Worm (Caenorhabditis elegans) whole organism, dauer: Measurements from ENCODE around the gene F20C5.7.
"Not testable (repeated sequence)": the region's sequence is repeated elsewhere in the genome, so short reads cannot be mapped to it uniquely, and the experiment has no call there.

Experiments
- unc-62 ChIP-seq: sonication (generic microtip); optimal IDR thresholded peaks from 2 replicates; lab custom pipeline; 2017; ENCODE audit warnings: missing biosample characterization, missing genetic modification reagents, missing genetic modification characterization

The F20C5.7 gene

DNA sequence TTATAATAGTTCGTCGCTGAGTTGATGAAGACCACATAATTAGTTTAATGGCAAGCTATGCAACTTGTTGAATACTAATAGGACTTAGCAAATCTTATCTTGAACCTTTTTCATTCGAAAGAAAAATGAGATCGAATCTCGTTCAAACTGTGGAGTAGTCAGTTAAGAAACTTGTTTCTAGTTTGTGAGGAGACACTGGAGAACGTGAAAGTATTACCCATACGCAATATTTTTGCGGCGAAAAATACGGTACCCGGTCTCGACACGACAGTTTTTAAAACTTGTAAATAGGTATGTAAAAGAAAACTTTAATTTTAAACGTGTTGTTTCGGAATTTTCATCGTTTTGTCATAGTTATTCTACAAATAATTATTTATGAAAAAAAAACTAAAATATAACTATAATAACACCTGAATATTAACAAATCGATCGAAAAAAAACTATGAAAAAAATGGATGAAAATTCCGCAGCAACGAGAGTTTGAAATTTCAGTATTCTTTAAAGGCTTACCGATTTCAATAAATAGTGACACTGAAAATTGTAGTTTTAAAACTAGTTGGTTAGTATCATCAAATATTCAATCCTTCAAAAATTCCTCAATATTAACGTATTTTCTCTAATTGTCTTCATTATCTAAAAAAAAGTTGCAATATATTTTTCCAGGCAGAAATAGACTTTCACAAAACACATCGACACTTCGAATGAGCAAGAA, at the start of gene F20C5.7, which contains the start of gene parg-1:
F20C5.7 (minus strand) TSS at position 101 of the 712 bp plus-strand sequence.
parg-1 (plus strand) TSS at position 662 of the 712 bp plus-strand sequence.
- TF ChIP-seq unc-62, result no peak

DNA sequence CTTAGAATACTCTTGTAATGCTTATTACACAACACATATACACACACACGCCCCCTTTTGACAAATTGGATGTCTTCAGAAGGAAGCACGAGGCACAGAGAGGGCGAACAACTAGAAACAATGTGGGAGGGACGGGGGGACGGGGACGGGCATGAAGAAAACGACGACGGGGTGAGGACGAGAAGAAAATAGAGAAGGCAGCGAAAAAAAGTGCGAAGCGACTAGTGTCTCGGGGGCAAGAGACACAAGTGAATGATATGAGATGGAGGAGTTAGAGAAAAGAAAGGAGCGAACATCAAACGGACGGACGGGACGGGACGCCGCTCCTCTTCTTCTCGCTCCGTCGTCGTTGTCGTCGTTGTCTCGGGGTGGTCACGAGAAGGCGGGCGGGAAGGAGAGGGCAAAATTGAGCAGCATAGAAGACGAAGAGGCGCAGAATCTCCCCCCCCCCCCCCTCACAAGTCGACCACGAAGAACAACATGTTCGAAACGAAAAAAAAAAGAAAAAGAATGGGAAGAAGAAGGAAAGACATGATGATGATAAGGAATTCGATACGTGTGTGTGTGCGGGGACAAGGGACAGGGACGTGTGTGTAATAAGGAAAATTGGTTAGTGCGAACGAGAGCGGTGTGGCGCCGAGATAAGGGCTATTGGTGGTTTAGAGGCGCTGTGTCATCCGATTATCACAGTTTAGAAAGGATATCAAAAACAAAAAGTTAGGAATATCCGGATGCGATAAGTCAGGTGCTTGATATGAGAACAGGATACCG, 49.6 kb upstream of the F20C5.7 start:
- TF ChIP-seq unc-62, result no peak

DNA sequence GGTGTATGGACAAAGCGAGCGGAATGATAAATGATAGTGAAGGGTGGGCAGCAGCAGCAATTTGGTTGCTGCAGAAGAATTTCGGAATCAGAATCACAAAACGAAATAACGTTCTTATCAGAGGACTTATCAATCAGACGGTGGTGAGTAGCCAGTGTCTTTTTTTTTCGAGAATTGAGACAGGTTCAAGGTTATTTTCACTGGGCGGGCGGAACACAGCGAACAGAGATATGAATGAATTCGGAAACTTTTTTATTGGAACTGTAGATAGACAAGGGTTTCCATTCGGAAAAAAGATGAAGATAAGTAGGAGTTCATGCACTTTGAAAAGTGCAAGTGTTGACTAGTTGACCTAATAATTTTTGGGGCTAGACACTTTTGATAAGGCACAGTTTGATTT, 47.7 kb upstream of the F20C5.7 start:
- no peak for TF ChIP-seq unc-62

DNA sequence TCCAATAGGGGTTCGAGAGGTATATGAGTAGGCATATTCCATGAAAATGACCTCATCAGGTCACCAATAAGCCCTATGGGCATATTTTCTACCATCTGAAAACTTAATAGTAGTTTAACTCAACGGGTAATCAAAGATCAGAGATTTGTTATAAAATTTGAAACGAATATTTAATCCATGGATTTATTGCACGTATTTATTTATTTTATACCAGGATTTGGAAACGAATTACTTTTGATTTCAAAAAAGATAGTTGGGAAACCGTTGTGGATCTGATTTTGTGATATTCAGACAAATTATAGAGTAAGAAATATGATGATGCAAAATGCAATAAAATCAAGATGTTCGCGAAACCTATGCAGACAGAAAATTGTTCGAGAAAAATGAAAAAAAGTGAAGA, 47.3 kb upstream of the F20C5.7 start, which contains the start of gene C33D9.3:
C33D9.3 (minus strand) TSS at position 101 of the 400 bp plus-strand sequence.
- no peak for TF ChIP-seq unc-62

DNA sequence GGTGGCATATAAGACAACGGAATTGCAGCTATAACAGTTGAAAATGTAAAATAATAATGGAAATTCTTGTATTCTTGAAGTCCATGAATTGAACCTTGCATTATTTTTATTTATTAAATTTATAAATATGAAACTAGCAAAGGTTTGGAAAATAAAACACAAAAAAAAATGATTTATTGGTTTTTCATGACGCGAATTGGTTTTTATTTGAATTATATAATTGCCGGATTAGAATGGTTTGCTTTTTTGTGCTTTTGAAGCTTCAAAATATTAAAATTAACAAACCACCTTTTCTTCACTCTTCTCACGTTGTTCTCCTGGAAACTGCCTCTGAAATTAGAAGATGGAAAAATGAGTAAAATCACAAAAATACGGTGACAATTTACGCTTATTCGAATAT, 44.7 kb upstream of the F20C5.7 start, which contains the start of gene sru-35:
sru-35 (minus strand) TSS at position 101 of the 400 bp plus-strand sequence.
- TF ChIP-seq unc-62, result no peak

DNA sequence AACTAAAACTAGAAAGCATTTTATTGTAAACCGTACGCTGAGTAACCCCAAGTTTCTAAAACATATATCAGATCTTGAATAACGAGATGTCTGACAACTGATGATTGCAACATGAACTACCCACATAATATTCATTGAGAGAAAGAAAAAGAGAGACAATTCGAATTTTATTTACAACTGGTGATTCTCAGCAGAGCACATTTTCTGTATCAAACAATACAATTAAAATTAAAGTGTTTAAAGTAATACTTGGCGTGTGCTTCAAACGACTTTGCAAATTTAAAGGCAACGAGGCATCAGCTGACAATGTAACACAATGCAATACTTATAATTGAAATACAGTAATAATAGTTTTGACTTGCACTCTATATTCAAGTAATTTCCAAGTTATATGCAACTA, 42.6 kb upstream of the F20C5.7 start, which contains the start of gene C33D9.10:
C33D9.10 (minus strand) TSS at position 101 of the 400 bp plus-strand sequence.
- TF ChIP-seq unc-62, result not testable (repeated sequence)

DNA sequence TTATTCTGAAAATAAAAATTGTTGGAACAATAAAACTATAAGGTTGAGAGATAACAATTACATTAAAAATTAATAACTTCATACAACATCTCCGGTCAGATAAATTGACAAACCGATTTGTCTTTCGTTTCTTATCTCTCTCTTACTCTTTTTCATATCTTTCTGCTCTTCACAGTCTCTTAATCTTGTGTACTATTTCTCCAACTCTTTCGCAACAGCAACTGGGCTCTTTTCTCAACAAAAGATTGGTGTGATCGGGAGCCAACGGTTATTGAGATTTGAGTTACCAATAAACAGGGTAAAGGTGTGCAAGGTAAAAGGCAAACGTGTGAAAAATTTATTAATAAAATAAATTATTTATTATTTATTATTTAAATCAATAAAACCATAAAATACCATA, 41.2 kb upstream of the F20C5.7 start, which contains the start of gene C33D9.8:
C33D9.8 (minus strand) TSS at position 99 of the 400 bp plus-strand sequence.
- TF ChIP-seq unc-62, result no peak

DNA sequence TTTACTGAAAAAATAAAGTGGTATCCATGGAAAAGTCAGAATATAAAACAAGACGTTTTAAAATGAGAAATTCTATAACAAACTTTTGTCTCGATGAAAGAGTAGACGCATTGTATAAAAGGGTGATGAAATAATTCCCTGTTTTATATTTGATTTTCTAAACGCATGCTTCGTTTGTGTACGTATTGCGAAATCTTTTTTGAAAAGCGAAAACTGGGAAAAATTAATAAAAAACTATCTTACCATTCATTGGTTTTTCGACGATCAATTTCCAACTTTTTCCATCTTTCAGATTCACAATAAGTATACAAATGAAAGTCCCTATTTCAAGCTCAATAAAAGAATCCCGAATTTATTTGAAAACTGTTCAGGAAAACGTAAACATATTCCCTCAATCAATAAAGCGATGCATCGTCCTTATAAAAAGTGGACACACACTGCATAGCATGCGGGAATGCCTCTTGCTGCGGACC, 39.4 kb upstream of the F20C5.7 start, which contains the start of gene C33D9.13:
C33D9.13 (minus strand) TSS at position 423 of the 473 bp plus-strand sequence.
- TF ChIP-seq unc-62, result no peak

DNA sequence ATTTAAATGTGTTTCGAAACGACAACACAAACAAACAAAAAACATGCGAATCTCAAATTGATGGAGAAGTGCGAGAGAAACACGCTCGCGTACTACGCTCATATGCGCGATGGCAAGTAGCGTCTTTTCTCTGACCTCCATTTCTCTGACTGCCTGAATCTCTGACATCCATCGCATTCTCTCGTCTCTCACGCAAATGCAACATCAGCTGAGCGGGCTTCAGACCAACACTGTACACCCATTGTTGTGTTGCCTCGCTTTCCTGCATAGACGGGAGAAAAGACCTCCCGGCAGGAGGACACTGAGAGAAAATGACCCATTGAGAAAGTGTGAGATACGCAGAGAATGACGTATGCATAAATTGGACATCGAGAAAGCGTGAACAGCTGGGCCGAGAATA, 36.7 kb upstream of the F20C5.7 start:
- TF ChIP-seq unc-62, result no peak

DNA sequence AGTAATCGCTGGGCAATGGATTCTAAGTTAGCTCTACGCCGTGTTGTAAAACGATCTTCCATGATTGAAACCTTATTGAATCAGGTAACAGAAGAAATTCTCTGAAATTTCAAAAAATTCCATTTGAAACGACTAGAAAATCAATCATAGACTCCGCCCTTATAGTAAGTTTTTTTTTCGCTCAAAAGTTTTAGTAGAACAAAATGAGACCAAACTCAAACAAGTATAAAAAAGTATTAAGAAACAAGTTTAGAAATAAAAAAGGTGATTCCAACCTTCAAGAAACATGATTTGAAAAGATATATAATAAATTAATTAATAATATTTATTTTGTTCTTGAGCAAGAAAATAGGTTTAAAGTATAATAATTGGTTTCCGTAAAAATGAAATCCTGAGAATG, 32.6 kb upstream of the F20C5.7 start, which contains the start of gene C33D9.6:
C33D9.6 (minus strand) TSS at position 101 of the 400 bp plus-strand sequence.
- TF ChIP-seq unc-62, result no peak

DNA sequence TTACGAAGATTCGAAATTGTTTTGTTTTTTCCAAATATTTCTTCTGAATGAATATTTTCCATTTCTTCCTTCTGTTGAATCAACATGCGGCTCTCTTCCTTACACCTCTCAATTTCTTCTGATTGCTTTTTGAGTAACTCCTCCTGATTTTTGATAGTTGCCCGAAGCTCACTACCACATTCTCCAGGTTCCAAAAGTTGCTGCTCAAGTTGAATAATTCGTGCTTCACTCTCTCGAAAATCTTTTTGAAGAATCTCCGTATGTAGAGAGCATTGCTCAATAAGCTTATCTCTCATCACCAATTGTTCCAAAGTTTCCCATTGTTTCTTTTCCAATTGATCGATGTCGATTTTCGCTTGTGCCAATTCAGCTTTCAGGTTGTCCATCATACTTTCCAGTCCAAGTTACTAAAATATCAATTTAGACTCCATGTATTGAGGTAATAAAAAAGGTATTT, 27.3 kb upstream of the F20C5.7 start, which contains the start of gene F20C5.6:
F20C5.6 (minus strand) TSS at position 407 of the 457 bp plus-strand sequence.
- TF ChIP-seq unc-62, result no peak

DNA sequence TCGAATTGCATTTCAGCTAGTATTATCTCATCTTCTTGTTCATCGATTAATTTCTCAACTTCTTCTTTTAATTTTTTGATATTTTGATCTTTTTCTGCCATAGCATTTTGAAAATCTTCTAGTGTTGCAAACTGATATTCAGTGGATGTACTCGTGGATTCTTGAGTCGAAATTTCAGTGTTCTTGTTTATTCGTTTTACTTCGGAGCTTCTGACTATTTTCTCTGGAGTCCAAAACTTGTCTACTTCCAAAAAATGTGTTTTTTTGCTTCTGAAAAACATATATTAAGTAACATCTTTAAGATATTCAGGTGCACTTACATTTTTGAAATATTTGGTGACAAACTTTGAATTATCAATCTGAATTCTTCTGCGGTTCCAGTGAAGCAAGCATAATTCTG, 24.0 kb upstream of the F20C5.7 start, which contains the start of gene F20C5.5:
F20C5.5 (minus strand) TSS at position 101 of the 400 bp plus-strand sequence.
- no peak for TF ChIP-seq unc-62

DNA sequence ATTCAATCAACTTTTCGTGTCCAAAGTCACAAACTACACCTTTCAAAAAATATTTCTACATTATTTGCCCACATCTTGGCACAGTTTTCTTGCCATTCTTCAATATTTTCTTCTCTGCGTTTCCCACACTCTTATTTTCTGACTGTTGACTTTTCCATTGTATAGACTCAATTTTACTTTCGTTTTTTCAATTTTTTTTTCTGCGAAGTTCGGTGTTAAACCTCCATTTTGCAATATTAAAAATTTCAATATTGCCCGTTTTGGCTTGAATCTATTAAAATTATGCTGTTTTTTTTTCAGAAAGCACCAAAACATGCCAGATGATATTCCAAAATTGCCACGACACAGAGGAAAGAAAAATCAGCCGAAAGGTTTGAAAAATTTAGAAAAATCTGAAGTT, 19.1 kb upstream of the F20C5.7 start, which contains the start of gene cdc-50.B:
cdc-50.B (plus strand) TSS at position 301 of the 400 bp plus-strand sequence.
- no peak for TF ChIP-seq unc-62

DNA sequence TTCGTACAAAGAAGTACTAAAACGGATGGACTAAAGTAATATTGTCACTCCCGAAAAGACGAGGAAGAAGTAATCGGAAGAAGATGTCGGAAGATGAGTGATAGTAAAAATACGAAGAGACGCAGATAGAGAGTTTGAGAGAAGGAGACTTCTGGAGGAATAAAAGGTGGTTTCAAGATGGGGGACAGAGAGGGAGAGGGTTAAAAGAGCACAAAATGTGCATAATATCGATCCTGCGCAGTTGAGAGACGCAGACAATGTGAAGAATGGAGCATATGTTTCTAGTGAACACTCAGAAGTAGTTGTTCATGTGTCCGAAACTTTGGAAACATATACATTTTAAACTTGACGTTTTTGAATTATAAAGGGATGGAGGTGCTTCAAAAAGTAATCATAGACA, 17.0 kb upstream of the F20C5.7 start:
- no peak for TF ChIP-seq unc-62

DNA sequence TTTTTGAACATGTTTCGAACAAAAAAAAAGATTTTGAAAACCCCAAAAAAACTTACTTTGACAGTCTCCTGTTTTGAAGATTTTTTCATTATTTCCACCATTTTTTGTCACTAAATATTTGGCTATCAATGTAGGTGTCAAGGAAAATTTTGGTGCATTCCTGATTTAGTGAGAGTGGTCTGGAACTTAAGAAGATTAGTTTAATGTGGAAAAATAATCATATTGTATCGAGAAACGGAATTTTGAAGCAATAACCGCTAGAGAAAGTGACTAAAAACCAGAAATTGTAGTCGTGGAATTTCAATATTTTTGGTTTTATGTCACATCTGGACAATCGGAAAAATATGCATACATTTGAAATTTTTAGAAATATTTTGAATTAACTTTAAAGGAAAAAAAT, 16.4 kb upstream of the F20C5.7 start, which contains the start of the genes F20C5.11 and klp-11:
F20C5.11 (minus strand) TSS at position 101 of the 400 bp plus-strand sequence.
klp-11 (minus strand) TSS at position 171 of the 400 bp plus-strand sequence.
- no peak for TF ChIP-seq unc-62

DNA sequence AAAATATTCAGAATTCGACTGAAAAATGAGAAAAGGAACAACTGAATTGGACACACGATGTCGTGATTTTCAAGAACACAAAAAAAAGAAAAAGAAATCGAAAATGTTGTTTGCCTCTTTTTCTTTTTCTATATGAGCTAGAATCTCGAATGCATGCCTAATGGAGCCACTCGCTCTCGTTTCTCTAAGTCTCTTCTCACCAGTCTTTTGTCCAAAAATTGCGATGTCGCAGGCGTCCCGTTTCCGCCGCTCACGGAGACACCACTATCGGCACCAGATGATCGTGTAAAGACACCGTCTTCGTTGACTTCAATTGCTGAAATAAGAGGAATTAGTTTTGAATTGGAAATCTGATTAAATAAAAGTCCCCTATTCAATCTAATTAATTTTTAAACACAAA, 13.1 kb upstream of the F20C5.7 start:
- no peak for TF ChIP-seq unc-62
